Worm (Caenorhabditis elegans): ENCODE data around the gene drh-1.

ce11 chrIV:6646905-6647304 lies 33.8 kb upstream of the drh-1 start:
- TF ChIP-seq tbx-2 (tag; optimal IDR thresholded peaks at IDR 0.05) (no peak), nhr-12 (tag; optimal IDR thresholded peaks at IDR 0.05) (no peak), pqm-1 (tag; optimal IDR thresholded peaks at IDR 0.05) (no peak), ztf-4 (tag; optimal IDR thresholded peaks at IDR 0.05) (no peak), unc-62 (GFP tag; optimal IDR thresholded peaks at IDR 0.05) (no peak), unc-39 (tag; optimal IDR thresholded peaks at IDR 0.05) (no peak), fkh-10 (GFP tag; optimal IDR thresholded peaks at IDR 0.05) (no peak), nhr-28 (tag; optimal IDR thresholded peaks at IDR 0.05) (no peak), egl-27 (tag; optimal IDR thresholded peaks at IDR 0.05) (no peak), R02D3.7 (tag; optimal IDR thresholded peaks at IDR 0.05) (no peak)
